Worm (Caenorhabditis elegans) whole organism, early embryonic: ENCODE results near the gene Y19D10B.8.

Experiments
- F13C5.2 ChIP-seq: sonication (generic microtip); optimal IDR thresholded peaks from 2 replicates; lab custom pipeline; 2017; ENCODE audit warnings: mild to moderate bottlenecking, missing genetic modification characterization, inconsistent platforms, missing compliant biosample characterization
- aly-1 ChIP-seq: sonication (generic microtip); optimal IDR thresholded peaks from 2 replicates; lab custom pipeline; 2016; ENCODE audit warnings: missing genetic modification characterization, missing compliant biosample characterization
- ama-1 ChIP-seq: fragments of 150-350 bp; optimal IDR thresholded peaks from 2 replicates; lab custom pipeline; 2014
- ceh-13 ChIP-seq: fragments of 200-800 bp; sonication (Bioruptor generic); optimal IDR thresholded peaks from 2 replicates; lab custom pipeline; 2018; ENCODE audit warnings: mild to moderate bottlenecking, missing genetic modification characterization, missing compliant biosample characterization
- ceh-36 ChIP-seq: sonication (generic microtip); optimal IDR thresholded peaks from 2 replicates; lab custom pipeline; 2016; ENCODE audit warnings: missing genetic modification characterization, inconsistent platforms, missing compliant biosample characterization
- flt-1 ChIP-seq: fragments of 200-800 bp; sonication (Bioruptor generic); IDR thresholded peaks from 2 replicates; pipeline ENCODE4 v1.3.6; 2022; ENCODE audit warnings: missing genetic modification characterization, missing compliant biosample characterization
- hnd-1 ChIP-seq: sonication (generic microtip); optimal IDR thresholded peaks from 2 replicates; lab custom pipeline; 2016; ENCODE audit warnings: missing genetic modification characterization, missing compliant biosample characterization
- pes-1 ChIP-seq: fragments of 200-800 bp; sonication (Bioruptor generic); IDR thresholded peaks from 2 replicates; pipeline ENCODE4 v1.3.6; 2022; ENCODE audit warnings: missing genetic modification reagents, missing genetic modification characterization, missing compliant biosample characterization
- scrt-1 ChIP-seq: fragments of 200-800 bp; sonication (Bioruptor generic); IDR thresholded peaks from 2 replicates; pipeline ENCODE4 v1.3.6; 2022; ENCODE audit warnings: missing genetic modification characterization, missing compliant biosample characterization
- sea-1 ChIP-seq: fragments of 200-800 bp; sonication (Bioruptor generic); conservative IDR thresholded peaks from 2 replicates; pipeline ENCODE4 v1.3.6; 2022; ENCODE audit warnings: missing genetic modification characterization, missing compliant biosample characterization
- tbx-37 ChIP-seq: fragments of 200-800 bp; sonication (Bioruptor generic); conservative IDR thresholded peaks from 2 replicates; pipeline ENCODE4 v1.3.6; 2022; ENCODE audit warnings: missing genetic modification reagents, missing genetic modification characterization, missing compliant biosample characterization
- tra-4 ChIP-seq: sonication (generic microtip); optimal IDR thresholded peaks from 2 replicates; lab custom pipeline; 2017; ENCODE audit warnings: missing genetic modification characterization, missing compliant biosample characterization

DNA sequence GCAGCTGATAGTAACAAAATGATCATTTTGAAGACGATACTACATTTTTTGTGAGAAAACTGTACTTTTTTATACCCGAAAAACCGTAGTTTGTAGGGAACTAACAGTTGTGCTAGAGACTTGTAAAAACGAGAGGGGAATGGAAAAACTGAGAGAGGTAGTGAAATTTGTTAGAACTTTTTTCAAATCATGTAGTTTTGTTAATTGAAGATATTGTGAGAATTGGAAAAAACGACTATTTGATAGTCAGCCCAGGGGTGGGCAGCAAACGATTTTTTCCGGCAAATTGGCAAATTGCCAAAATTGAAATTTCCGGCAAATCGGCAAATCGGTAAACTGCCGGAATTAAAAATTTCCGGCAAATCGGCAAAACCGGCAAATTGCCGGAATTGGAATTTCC lies 51.5 kb downstream of the Y19D10B.8 start, which contains the start of gene cyp-33C6:
- TF ChIP-seq tra-4 (tag; lab: Kevin White, UChicago) (no peak), ama-1 (lab: Kevin White, UChicago) (no peak), scrt-1 (GFP tag; lab: Robert Waterston, UW) (no peak), tbx-37 (no peak), hnd-1 (tag; lab: Kevin White, UChicago) (no peak), sea-1 (GFP tag; lab: Robert Waterston, UW) (no peak), pes-1 (no peak), aly-1 (tag; lab: Kevin White, UChicago) (no peak), ceh-13 (GFP tag; lab: Kevin White, UChicago) (no peak), F13C5.2 (tag; lab: Kevin White, UChicago) (no peak), ceh-36 (tag; lab: Kevin White, UChicago) (no peak), flt-1 (GFP tag; lab: Robert Waterston, UW) (no peak)
